Fruit fly (Drosophila melanogaster): ENCODE data around the gene CG31445.

DNA sequence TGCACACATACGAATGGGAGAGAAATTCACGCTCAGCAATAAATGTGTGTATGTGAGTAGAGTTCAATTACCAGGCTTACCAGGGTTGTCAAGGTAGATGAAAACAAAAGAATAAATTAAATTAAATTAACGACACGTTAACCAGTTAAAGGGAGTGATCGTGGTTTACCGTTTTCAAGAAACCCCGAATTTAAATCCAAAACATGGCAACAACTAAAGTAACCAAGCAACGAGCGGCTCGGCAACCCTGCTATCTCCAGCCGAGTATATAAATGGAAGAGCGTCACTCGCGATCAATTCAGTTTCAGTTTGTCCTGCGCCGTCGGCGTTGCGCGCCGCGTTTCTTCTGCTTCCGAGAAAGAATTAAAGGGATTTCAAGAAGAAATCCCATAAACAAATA is 30.4 kb downstream of the CG31445 start:
- TF ChIP-seq CG8478 (optimal IDR thresholded peaks at IDR 0.05), result peak; percentile 34
- no peak for TF ChIP-seq CTCF (optimal IDR thresholded peaks at IDR 0.05)

Measured in S2 (cell line).